Fruit fly (Drosophila melanogaster) whole organism, embryonic: ENCODE data around the gene Trl.

ENCODE experiments used
- Adf1 ChIP-seq: fragments of 200-800 bp; sonication (Bioruptor generic); IDR thresholded peaks from 2 replicates; pipeline ENCODE4 v1.3.6; 2022; ENCODE audit warnings: missing biosample characterization, missing genetic modification characterization
- Aef1 ChIP-seq: fragments of 200-800 bp; sonication (Bioruptor generic); IDR thresholded peaks from 3 replicates; pipeline ENCODE4 v1.3.6; 2022; ENCODE audit warnings: missing biosample characterization, missing genetic modification characterization
- BtbVII ChIP-seq: fragments of 200-800 bp; sonication (Bioruptor generic); optimal IDR thresholded peaks from 3 replicates; lab custom pipeline; 2017; ENCODE audit warnings: missing biosample characterization, mild to moderate bottlenecking, missing genetic modification characterization
- CG10267 ChIP-seq: fragments of 200-800 bp; sonication (Bioruptor generic); optimal IDR thresholded peaks from 2 replicates; lab custom pipeline; 2018; ENCODE audit warnings: missing biosample characterization, mild to moderate bottlenecking, missing genetic modification characterization, moderate library complexity
- CG11398 ChIP-seq: fragments of 200-800 bp; sonication (Bioruptor generic); optimal IDR thresholded peaks from 2 replicates; lab custom pipeline; 2016; ENCODE audit warnings: missing biosample characterization, missing genetic modification characterization
- CG13296 ChIP-seq: fragments of 200-800 bp; sonication (Bioruptor generic); optimal IDR thresholded peaks from 3 replicates; lab custom pipeline; 2018; ENCODE audit warnings: missing biosample characterization, mild to moderate bottlenecking, missing genetic modification characterization
- CG14441 ChIP-seq: fragments of 200-800 bp; sonication (Bioruptor generic); IDR thresholded peaks from 2 replicates; pipeline ENCODE4 v1.3.6; 2022; ENCODE audit warnings: missing biosample characterization, missing genetic modification characterization
- CG30403 ChIP-seq: fragments of 200-800 bp; sonication (Bioruptor generic); optimal IDR thresholded peaks from 3 replicates; lab custom pipeline; 2016; ENCODE audit warnings: missing biosample characterization, missing genetic modification characterization
- CG31441 ChIP-seq: fragments of 200-800 bp; sonication (Bioruptor generic); IDR thresholded peaks from 2 replicates; pipeline ENCODE4 v1.3.6; 2022; ENCODE audit warnings: missing biosample characterization, missing genetic modification characterization
- CG3163 ChIP-seq: fragments of 200-800 bp; sonication (Bioruptor generic); optimal IDR thresholded peaks from 3 replicates; lab custom pipeline; 2016; ENCODE audit warnings: missing biosample characterization, missing genetic modification characterization
- CG3281 ChIP-seq: fragments of 200-800 bp; sonication (Bioruptor generic); optimal IDR thresholded peaks from 3 replicates; lab custom pipeline; 2017; ENCODE audit warnings: missing biosample characterization, mild to moderate bottlenecking, missing genetic modification characterization
- CG34376 ChIP-seq: fragments of 200-800 bp; sonication (Bioruptor generic); optimal IDR thresholded peaks from 2 replicates; lab custom pipeline; 2018; ENCODE audit warnings: missing biosample characterization, mild to moderate bottlenecking, missing genetic modification characterization
- CG34422 ChIP-seq: fragments of 200-800 bp; sonication (Bioruptor generic); IDR thresholded peaks from 3 replicates; pipeline ENCODE4 v1.3.6; 2022; ENCODE audit warnings: missing biosample characterization, missing genetic modification characterization
- CG3847 ChIP-seq: fragments of 200-800 bp; sonication (Bioruptor generic); IDR thresholded peaks from 2 replicates; pipeline ENCODE4 v1.3.6; 2022; ENCODE audit warnings: missing biosample characterization, missing genetic modification characterization
- CG6175 ChIP-seq: fragments of 200-800 bp; sonication (Bioruptor generic); IDR thresholded peaks from 3 replicates; pipeline ENCODE4 v1.3.6; 2022; ENCODE audit warnings: missing biosample characterization, missing genetic modification characterization
- CG6654 ChIP-seq: fragments of 200-800 bp; sonication (Bioruptor generic); optimal IDR thresholded peaks from 2 replicates; lab custom pipeline; 2017; ENCODE audit warnings: missing biosample characterization, mild to moderate bottlenecking, missing genetic modification characterization
- CG6765 ChIP-seq: fragments of 200-800 bp; sonication (Bioruptor generic); optimal IDR thresholded peaks from 3 replicates; lab custom pipeline; 2017; ENCODE audit warnings: missing biosample characterization, mild to moderate bottlenecking, missing genetic modification characterization
- CG6791 ChIP-seq: fragments of 200-800 bp; sonication (Bioruptor generic); IDR thresholded peaks from 3 replicates; pipeline ENCODE4 v1.3.6; 2022; ENCODE audit warnings: missing biosample characterization, missing genetic modification characterization; ENCODE audit not compliant: partially characterized antibody
- CG7963 ChIP-seq: fragments of 200-800 bp; sonication (Bioruptor generic); IDR thresholded peaks from 3 replicates; pipeline ENCODE4 v1.3.6; 2022; ENCODE audit warnings: missing biosample characterization, missing genetic modification characterization; ENCODE audit not compliant: partially characterized antibody
- CG8359 ChIP-seq: fragments of 200-800 bp; sonication (Bioruptor generic); optimal IDR thresholded peaks from 2 replicates; lab custom pipeline; 2017; ENCODE audit warnings: missing biosample characterization, mild to moderate bottlenecking, missing genetic modification characterization, borderline replicate concordance
- CG9215 ChIP-seq: fragments of 200-800 bp; sonication (Bioruptor generic); IDR thresholded peaks from 2 replicates; pipeline ENCODE4 v1.3.6; 2022; ENCODE audit warnings: missing biosample characterization, missing genetic modification characterization
- Chrac-16 ChIP-seq: fragments of 200-800 bp; sonication (Bioruptor generic); optimal IDR thresholded peaks from 3 replicates; lab custom pipeline; 2016; ENCODE audit warnings: missing biosample characterization, missing genetic modification characterization
- CkIIα-i1 ChIP-seq: fragments of 200-800 bp; sonication (Bioruptor generic); IDR thresholded peaks from 2 replicates; pipeline ENCODE4 v1.3.6; 2022; ENCODE audit warnings: missing biosample characterization, missing genetic modification characterization
- D19B ChIP-seq: fragments of 200-800 bp; sonication (Bioruptor generic); optimal IDR thresholded peaks from 2 replicates; lab custom pipeline; 2017; ENCODE audit warnings: missing biosample characterization, mild to moderate bottlenecking, missing genetic modification characterization
- Elba2 ChIP-seq: fragments of 200-800 bp; sonication (Bioruptor generic); optimal IDR thresholded peaks from 3 replicates; lab custom pipeline; 2016; ENCODE audit warnings: missing biosample characterization, missing genetic modification characterization
- HLH4C ChIP-seq: fragments of 200-800 bp; sonication (Bioruptor generic); IDR thresholded peaks from 3 replicates; pipeline ENCODE4 v1.3.6; 2022; ENCODE audit warnings: missing biosample characterization, missing genetic modification characterization; ENCODE audit not compliant: partially characterized antibody
- HLH54F ChIP-seq: fragments of 200-800 bp; sonication (Bioruptor generic); optimal IDR thresholded peaks from 3 replicates; lab custom pipeline; 2016; ENCODE audit warnings: missing biosample characterization, missing genetic modification characterization
- Hey ChIP-seq: fragments of 200-800 bp; sonication (Bioruptor generic); optimal IDR thresholded peaks from 3 replicates; lab custom pipeline; 2018; ENCODE audit warnings: missing biosample characterization, mild to moderate bottlenecking, missing genetic modification characterization
- Meics ChIP-seq: fragments of 200-800 bp; sonication (Bioruptor generic); optimal IDR thresholded peaks from 2 replicates; lab custom pipeline; 2017; ENCODE audit warnings: missing biosample characterization, mild to moderate bottlenecking, missing genetic modification characterization
- Oaz ChIP-seq: fragments of 200-800 bp; sonication (Bioruptor generic); IDR thresholded peaks from 2 replicates; pipeline ENCODE4 v1.3.6; 2022; ENCODE audit warnings: missing biosample characterization, missing genetic modification characterization
- Six4 ChIP-seq: fragments of 200-800 bp; sonication (Bioruptor generic); optimal IDR thresholded peaks from 2 replicates; lab custom pipeline; 2016; ENCODE audit warnings: missing biosample characterization, missing genetic modification characterization
- Sry-β ChIP-seq: fragments of 200-800 bp; sonication (Bioruptor generic); optimal IDR thresholded peaks from 2 replicates; lab custom pipeline; 2018; ENCODE audit warnings: missing biosample characterization, mild to moderate bottlenecking, missing genetic modification characterization, moderate library complexity
- bcd ChIP-seq: fragments of 200-800 bp; sonication (Bioruptor generic); optimal IDR thresholded peaks from 2 replicates; lab custom pipeline; 2017; ENCODE audit warnings: missing biosample characterization, mild to moderate bottlenecking, missing genetic modification characterization
- chif ChIP-seq, 2 experiments: fragments of 200-800 bp; sonication (Bioruptor generic); optimal IDR thresholded peaks; 3 replicates each; lab custom pipeline; 2016; ENCODE audit warnings: missing biosample characterization in 2 of 2, missing genetic modification characterization in 2 of 2
- ewg ChIP-seq: fragments of 200-800 bp; sonication (Bioruptor generic); optimal IDR thresholded peaks from 3 replicates; lab custom pipeline; 2017; ENCODE audit warnings: mild to moderate bottlenecking, missing biosample characterization, missing genetic modification reagents, missing genetic modification characterization
- gfzf ChIP-seq: fragments of 200-800 bp; sonication (Bioruptor generic); optimal IDR thresholded peaks from 2 replicates; lab custom pipeline; 2016; ENCODE audit warnings: missing biosample characterization, mild to moderate bottlenecking, missing genetic modification characterization, moderate library complexity
- h ChIP-seq: fragments of >200 bp; optimal IDR thresholded peaks from 2 replicates; lab custom pipeline; 2017
- hkb ChIP-seq, 2 experiments: fragments of 200-800 bp in 1 of 2; fragments of >200 bp in 1 of 2; sonication (Bioruptor generic) in 1 of 2; IDR thresholded peaks in 1 of 2; optimal IDR thresholded peaks in 1 of 2; 2 replicates each; pipeline versions ENCODE4 v1.3.6 to Lab custom; 2017 to 2022; ENCODE audit warnings: missing biosample characterization in 1 of 2, missing genetic modification characterization in 1 of 2
- otp ChIP-seq: fragments of 200-800 bp; sonication (Bioruptor generic); IDR thresholded peaks from 3 replicates; pipeline ENCODE4, ENCODE4 v1.3.6; 2022; ENCODE audit warnings: missing biosample characterization, missing genetic modification characterization
- so ChIP-seq: fragments of 200-800 bp; sonication (Bioruptor generic); IDR thresholded peaks from 3 replicates; pipeline ENCODE4 v1.3.6; 2022; ENCODE audit warnings: missing biosample characterization, missing genetic modification characterization
- sob ChIP-seq: fragments of 200-800 bp; sonication (Bioruptor generic); IDR thresholded peaks from 2 replicates; pipeline ENCODE4 v1.3.6; 2022; ENCODE audit warnings: missing biosample characterization, missing genetic modification characterization
- stwl ChIP-seq: fragments of 200-800 bp; sonication (Bioruptor generic); optimal IDR thresholded peaks from 3 replicates; lab custom pipeline; 2018; ENCODE audit warnings: missing biosample characterization, mild to moderate bottlenecking, missing genetic modification characterization, moderate library complexity
- tin ChIP-seq: fragments of 200-800 bp; sonication (Bioruptor generic); optimal IDR thresholded peaks from 3 replicates; lab custom pipeline; 2016; ENCODE audit warnings: missing biosample characterization, missing genetic modification characterization
- unc-4 ChIP-seq: fragments of 200-800 bp; sonication (Bioruptor generic); IDR thresholded peaks from 2 replicates; pipeline ENCODE4 v1.3.6; 2022; ENCODE audit warnings: missing biosample characterization, missing genetic modification characterization; ENCODE audit not compliant: partially characterized antibody
- zen ChIP-seq: fragments of 200-800 bp; sonication (Bioruptor generic); optimal IDR thresholded peaks from 3 replicates; lab custom pipeline; 2018; ENCODE audit warnings: missing biosample characterization, mild to moderate bottlenecking, missing genetic modification characterization, moderate library complexity

Trl gene

dm6 chr3L:14804724-14805221 is 43.9 kb upstream of the Trl start, which contains the start of gene CG17839 (continued):
- 0 out of 2 replicates have a peak, but pooled peaks have one; percentile 40 for TF ChIP-seq unc-4 (GFP tag; lab: Robert Waterston, UW)
- peak; percentile 21 for TF ChIP-seq BtbVII
- TF ChIP-seq CG3281 (GFP tag; lab: Kevin White, UChicago), result peak; percentile 51
- TF ChIP-seq CG13296, result peak; percentile 48
- TF ChIP-seq HLH54F (GFP tag; lab: Kevin White, UChicago), result no peak
- TF ChIP-seq Oaz, result 0 out of 2 replicates have a peak, but pooled peaks have one; percentile 10
- no peak for TF ChIP-seq CG7963 (GFP tag; lab: Robert Waterston, UW)
- no peak for TF ChIP-seq Six4 (GFP tag; lab: Kevin White, UChicago)
- peak; percentile 40; the same call in 1 of the 3 replicates for TF ChIP-seq HLH4C
- peak; percentile 83 for TF ChIP-seq Adf1 (GFP tag; lab: Robert Waterston, UW)
- no peak for TF ChIP-seq hkb (optimal IDR thresholded peaks at IDR 0.05; lab: Kevin White, UChicago)
- TF ChIP-seq hkb (GFP tag; IDR thresholded peaks at IDR 0.05; lab: Robert Waterston, UW), result 0 out of 2 replicates have a peak, but pooled peaks have one; percentile 24
- TF ChIP-seq CG6175, result peak; percentile 62; the same call in 2 of the 3 replicates
- TF ChIP-seq CG3847, result peak; percentile 11; the same call in 1 of the 2 replicates
- peak; percentile 92; the same call in 1 of the 3 replicates for TF ChIP-seq CG34422 (GFP tag; lab: Robert Waterston, UW)
- peak; percentile 71 for TF ChIP-seq CG34376 (GFP tag; lab: Kevin White, UChicago)
- TF ChIP-seq Meics (GFP tag; lab: Kevin White, UChicago), result peak; percentile 33
- no peak for TF ChIP-seq CG3163 (GFP tag; lab: Kevin White, UChicago)
- TF ChIP-seq sob (GFP tag; lab: Robert Waterston, UW), result peak; percentile 48; the same call in 1 of the 2 replicates
- peak; percentile 62 for TF ChIP-seq CG6765 (GFP tag; lab: Kevin White, UChicago)
- peak; percentile 86 for TF ChIP-seq ewg
- TF ChIP-seq Hey (tag; lab: Kevin White, UChicago), result no peak

- peak; percentile 63 for TF ChIP-seq CG10267 (tag; lab: Kevin White, UChicago)
- TF ChIP-seq gfzf (GFP tag; lab: Kevin White, UChicago), result peak; percentile 39
- no peak for TF ChIP-seq chif (GFP tag; optimal IDR thresholded peaks at IDR 0.05; lab: Kevin White, UChicago)
- no peak for TF ChIP-seq CG6765 (GFP tag; lab: Kevin White, UChicago)
- peak; percentile 89 for TF ChIP-seq stwl (tag; lab: Kevin White, UChicago)
- TF ChIP-seq Elba2 (GFP tag; lab: Kevin White, UChicago), result peak; percentile 76
- TF ChIP-seq CG8359 (GFP tag; lab: Kevin White, UChicago), result no peak
- peak; percentile 75 for TF ChIP-seq zen (tag; lab: Kevin White, UChicago)
Measured at dm6 chr3L:14803236-14803635, 42.4 kb upstream of the Trl start, which contains the start of gene gnu. TSS of gene gnu (minus strand) at chr3L:14803360.

dm6 chr3L:14801854-14802616 is 41.2 kb upstream of the Trl start, which contains the start of gene NHP2:
TSS of gene NHP2 (minus strand) at chr3L:14802168.
- TF ChIP-seq CkIIα-i1 (GFP tag; lab: Robert Waterston, UW), result no peak; the same call in 1 of the 2 replicates
- TF ChIP-seq tin (GFP tag; lab: Kevin White, UChicago), result peak; percentile 80
- TF ChIP-seq CG3163 (GFP tag; lab: Kevin White, UChicago), result no peak
- TF ChIP-seq h (lab: Kevin White, UChicago), result no peak
- TF ChIP-seq bcd (GFP tag; lab: Kevin White, UChicago), result peak; percentile 90
- TF ChIP-seq CG30403 (GFP tag; lab: Kevin White, UChicago), result peak; percentile 90
- TF ChIP-seq Aef1, result peak; percentile 71
- peak; percentile 75 for TF ChIP-seq CG6791 (GFP tag; lab: Robert Waterston, UW)
- peak; percentile 82; the same call in 2 of the 3 replicates for TF ChIP-seq otp (GFP tag; lab: Robert Waterston, UW)
- peak; percentile 80; the same call in 2 of the 3 replicates for TF ChIP-seq so
- peak; percentile 73 for TF ChIP-seq D19B (GFP tag; lab: Kevin White, UChicago)
- TF ChIP-seq CG6654 (GFP tag; lab: Kevin White, UChicago), result peak; percentile 51
- peak; percentile 71; the same call in 1 of the 2 replicates for TF ChIP-seq CG14441 (GFP tag; lab: Robert Waterston, UW)
- peak; percentile 69 for TF ChIP-seq Chrac-16
- peak; percentile 21 for TF ChIP-seq Sry-β (GFP tag; lab: Kevin White, UChicago)
- peak; percentile 66; the same call in 1 of the 2 replicates for TF ChIP-seq CG9215
- no peak for TF ChIP-seq CG11398
- TF ChIP-seq CG31441, result peak; percentile 92
